Worm (Caenorhabditis elegans): ENCODE data around the gene sre-32.
A peak's percentile ranks its signal among the peaks of the same experiment; 100 is the strongest.

Gene sre-32

ce11 chrII:12408717-12409116 lies 47.8 kb downstream of the sre-32 start, which contains the start of gene sre-31:
sre-31 (minus strand) TSS chrII:12408817.
- TF ChIP-seq fos-1 (tag; optimal IDR thresholded peaks at IDR 0.05): no peak

- TF ChIP-seq efl-1 (optimal IDR thresholded peaks at IDR 0.05) (no peak), efl-1 (GFP tag; optimal IDR thresholded peaks at IDR 0.05 in 1 of 2) (peak in 1 of 2 experiments; percentile 55), unc-98 (GFP tag; IDR thresholded peaks at IDR 0.05) (no peak), elt-2 (tag; optimal IDR thresholded peaks at IDR 0.05) (no peak)
Measured at ce11 chrII:12406394-12406793, 50.1 kb downstream of the sre-32 start, which contains the start of gene sre-30. sre-30 (minus strand) TSS chrII:12406494.
